Worm (Caenorhabditis elegans) whole organism, L4/young adult: Measurements from ENCODE around the gene lmbr-1.

Experiments
- W03F9.2 ChIP-seq: fragments of 150-350 bp; optimal IDR thresholded peaks from 2 replicates; lab custom pipeline; 2014; ENCODE audit warnings: missing biosample characterization, missing genetic modification characterization
- dao-5 ChIP-seq: sonication (generic microtip); optimal IDR thresholded peaks from 2 replicates; lab custom pipeline; 2016; ENCODE audit warnings: missing genotype, missing genetic modification characterization, moderate library complexity, missing compliant biosample characterization
- him-1 ChIP-seq: sonication (generic microtip); optimal IDR thresholded peaks from 2 replicates; lab custom pipeline; 2016; ENCODE audit warnings: missing genotype, missing genetic modification reagents, missing genetic modification characterization, missing compliant biosample characterization

ce11 chrIII:8402633-8403032, 30.6 kb downstream of the lmbr-1 start:
- TF ChIP-seq dao-5 (tag; lab: Kevin White, UChicago) (no peak), him-1 (tag; lab: Kevin White, UChicago) (no peak), W03F9.2 (tag; lab: Kevin White, UChicago) (no peak)
